Worm (Caenorhabditis elegans) whole organism, mixed stage, embryonic: Measurements from ENCODE around the gene sel-15.

Source experiments
- bed-3 ChIP-seq: fragments of 200-800 bp; sonication (Bioruptor generic); optimal IDR thresholded peaks from 3 replicates; lab custom pipeline; 2018; ENCODE audit warnings: mild to moderate bottlenecking, missing genetic modification characterization, moderate library complexity, missing compliant biosample characterization
- elt-1 ChIP-seq: sonication (generic microtip); optimal IDR thresholded peaks from 2 replicates; lab custom pipeline; 2017; ENCODE audit warnings: missing genetic modification characterization, mild to moderate bottlenecking, missing compliant biosample characterization, antibody characterized with exemption, moderate library complexity, borderline replicate concordance; ENCODE audit not compliant: insufficient read depth
- flh-1 ChIP-seq: fragments of 200-800 bp; sonication (Bioruptor generic); optimal IDR thresholded peaks from 2 replicates; lab custom pipeline; 2018; ENCODE audit warnings: mild to moderate bottlenecking, missing genetic modification characterization, moderate library complexity, missing compliant biosample characterization
- lin-13 ChIP-seq: fragments of 150-350 bp; optimal IDR thresholded peaks from 2 replicates; lab custom pipeline; 2014; ENCODE audit warnings: missing biosample characterization, missing genetic modification characterization
- mep-1 ChIP-seq: fragments of 150-350 bp; optimal IDR thresholded peaks from 2 replicates; lab custom pipeline; 2017; ENCODE audit warnings: missing biosample characterization, missing genetic modification reagents, missing genetic modification characterization, inconsistent platforms

DNA sequence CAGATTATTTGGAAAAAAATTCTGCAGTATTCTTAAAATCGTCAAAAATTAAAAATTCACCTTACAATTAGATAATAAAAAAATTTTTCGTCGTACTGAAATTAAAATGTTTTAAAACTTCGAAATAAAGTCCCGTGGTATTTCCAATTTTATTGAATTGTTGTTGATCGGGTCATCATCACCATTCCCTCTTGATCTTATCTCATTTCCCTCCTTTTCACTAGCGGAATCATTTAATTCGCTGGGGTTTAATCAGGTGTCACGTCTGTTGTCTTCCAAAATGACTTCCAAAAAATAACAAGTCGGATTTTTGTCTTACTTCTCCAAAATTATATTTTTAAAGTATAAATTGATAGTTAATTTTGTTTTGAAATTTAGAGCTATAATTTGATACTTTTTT, 39.6 kb downstream of the sel-15 start:
- TF ChIP-seq bed-3 (GFP tag; lab: Kevin White, UChicago) (no peak), mep-1 (tag; lab: Kevin White, UChicago) (no peak), flh-1 (GFP tag; lab: Kevin White, UChicago) (no peak), elt-1 (tag; lab: Kevin White, UChicago) (no peak), lin-13 (tag; lab: Kevin White, UChicago) (no peak)
